Fruit fly (Drosophila melanogaster) whole organism, embryonic: ENCODE results near the gene CG13062.

ENCODE experiments used
- ATbp ChIP-seq: fragments of 200-800 bp; sonication (Bioruptor generic); optimal IDR thresholded peaks from 2 replicates; lab custom pipeline; 2017; ENCODE audit warnings: missing biosample characterization, mild to moderate bottlenecking, missing genetic modification characterization, missing genetic modification reagents
- Ada2b ChIP-seq: fragments of 200-800 bp; sonication (Bioruptor generic); IDR thresholded peaks from 2 replicates; pipeline ENCODE4 v1.3.6; 2022; ENCODE audit warnings: missing biosample characterization, missing genetic modification characterization
- Atf-2 ChIP-seq: fragments of 200-800 bp; sonication (Bioruptor generic); optimal IDR thresholded peaks from 2 replicates; lab custom pipeline; 2016; ENCODE audit warnings: missing biosample characterization, missing genetic modification characterization
- Bgb ChIP-seq: fragments of 200-800 bp; sonication (Bioruptor generic); IDR thresholded peaks from 2 replicates; pipeline ENCODE4 v1.3.6; 2022; ENCODE audit warnings: missing biosample characterization, missing genetic modification characterization; ENCODE audit not compliant: partially characterized antibody
- CG10274 ChIP-seq: fragments of 200-800 bp; sonication (Bioruptor generic); optimal IDR thresholded peaks from 3 replicates; lab custom pipeline; 2017; ENCODE audit warnings: missing biosample characterization, mild to moderate bottlenecking, missing genetic modification characterization
- CG14014 ChIP-seq: fragments of 200-800 bp; sonication (Bioruptor generic); IDR thresholded peaks from 2 replicates; pipeline ENCODE4 v1.3.6; 2022; ENCODE audit warnings: missing biosample characterization, missing genetic modification characterization
- CG1647 ChIP-seq: fragments of 200-800 bp; sonication (Bioruptor generic); optimal IDR thresholded peaks from 3 replicates; lab custom pipeline; 2016; ENCODE audit warnings: missing biosample characterization, missing genetic modification characterization
- CG17186 ChIP-seq: fragments of 200-800 bp; sonication (Bioruptor generic); optimal IDR thresholded peaks from 3 replicates; lab custom pipeline; 2017; ENCODE audit warnings: missing biosample characterization, missing genetic modification reagents, missing genetic modification characterization
- CG3163 ChIP-seq: fragments of 200-800 bp; sonication (Bioruptor generic); optimal IDR thresholded peaks from 3 replicates; lab custom pipeline; 2016; ENCODE audit warnings: missing biosample characterization, missing genetic modification characterization
- CG34422 ChIP-seq: fragments of 200-800 bp; sonication (Bioruptor generic); IDR thresholded peaks from 3 replicates; pipeline ENCODE4 v1.3.6; 2022; ENCODE audit warnings: missing biosample characterization, missing genetic modification characterization
- CG4424 ChIP-seq: fragments of 200-800 bp; sonication (Bioruptor generic); optimal IDR thresholded peaks from 3 replicates; lab custom pipeline; 2016; ENCODE audit warnings: missing biosample characterization, missing genetic modification characterization
- CG4730 ChIP-seq: fragments of 200-800 bp; sonication (Bioruptor generic); IDR thresholded peaks from 2 replicates; pipeline ENCODE4 v1.3.6; 2022; ENCODE audit warnings: missing biosample characterization, missing genetic modification characterization
- CG5953 ChIP-seq: fragments of 200-800 bp; sonication (Bioruptor generic); IDR thresholded peaks from 2 replicates; pipeline ENCODE4 v1.3.6; 2022; ENCODE audit warnings: missing biosample characterization, missing genetic modification characterization
- CG6689 ChIP-seq: fragments of 200-800 bp; sonication (Bioruptor generic); IDR thresholded peaks from 2 replicates; pipeline ENCODE4 v1.3.6; 2022; ENCODE audit warnings: missing biosample characterization, missing genetic modification characterization
- CG7271 ChIP-seq: fragments of 200-800 bp; sonication (Bioruptor generic); optimal IDR thresholded peaks from 2 replicates; lab custom pipeline; 2018; ENCODE audit warnings: missing biosample characterization, mild to moderate bottlenecking, missing genetic modification characterization, moderate library complexity
- CG7928 ChIP-seq: fragments of 200-800 bp; sonication (Bioruptor generic); optimal IDR thresholded peaks from 2 replicates; lab custom pipeline; 2017; ENCODE audit warnings: missing biosample characterization, mild to moderate bottlenecking, missing genetic modification characterization
- CkIIα-i1 ChIP-seq: fragments of 200-800 bp; sonication (Bioruptor generic); IDR thresholded peaks from 2 replicates; pipeline ENCODE4 v1.3.6; 2022; ENCODE audit warnings: missing biosample characterization, missing genetic modification characterization
- Drgx ChIP-seq: fragments of 200-800 bp; sonication (Bioruptor generic); IDR thresholded peaks from 2 replicates; pipeline ENCODE4 v1.3.6; 2022; ENCODE audit warnings: missing biosample characterization, missing genetic modification characterization
- Hsf ChIP-seq: fragments of 200-800 bp; sonication (Bioruptor generic); optimal IDR thresholded peaks from 3 replicates; lab custom pipeline; 2016; ENCODE audit warnings: missing biosample characterization, missing genetic modification characterization
- Med ChIP-seq: fragments of 200-800 bp; sonication (Bioruptor generic); peaks from one replicate; lab custom pipeline; 2016; ENCODE audit warnings: missing biosample characterization, missing genetic modification characterization, mild to moderate bottlenecking, inconsistent platforms, moderate library complexity
- Myb ChIP-seq: fragments of 200-800 bp; sonication (Bioruptor generic); optimal IDR thresholded peaks from 2 replicates; lab custom pipeline; 2016; ENCODE audit warnings: missing biosample characterization, missing genetic modification characterization
- Six4 ChIP-seq: fragments of 200-800 bp; sonication (Bioruptor generic); optimal IDR thresholded peaks from 2 replicates; lab custom pipeline; 2016; ENCODE audit warnings: missing biosample characterization, missing genetic modification characterization
- Sox102F ChIP-seq: fragments of 200-800 bp; sonication (Bioruptor generic); optimal IDR thresholded peaks from 2 replicates; lab custom pipeline; 2018; ENCODE audit warnings: missing biosample characterization, mild to moderate bottlenecking, missing genetic modification characterization, moderate library complexity
- TFAM ChIP-seq: fragments of 200-800 bp; sonication (Bioruptor generic); optimal IDR thresholded peaks from 2 replicates; lab custom pipeline; 2017; ENCODE audit warnings: missing biosample characterization, missing genetic modification characterization, inconsistent platforms
- ab ChIP-seq: fragments of 200-800 bp; sonication (Bioruptor generic); optimal IDR thresholded peaks from 2 replicates; lab custom pipeline; 2016; ENCODE audit warnings: missing biosample characterization, missing genetic modification characterization
- ara ChIP-seq: fragments of 200-800 bp; sonication (Bioruptor generic); IDR thresholded peaks from 2 replicates; pipeline ENCODE4 v1.3.6; 2022; ENCODE audit warnings: missing biosample characterization, missing genetic modification characterization
- ase ChIP-seq: fragments of 200-800 bp; sonication (Bioruptor generic); IDR thresholded peaks from 3 replicates; pipeline ENCODE4 v1.3.6; 2022; ENCODE audit warnings: missing biosample characterization, missing genetic modification characterization
- ash1 ChIP-seq: fragments of 200-800 bp; sonication (Bioruptor generic); optimal IDR thresholded peaks from 2 replicates; lab custom pipeline; 2018; ENCODE audit warnings: missing biosample characterization, mild to moderate bottlenecking, missing genetic modification characterization
- bowl ChIP-seq: fragments of 200-800 bp; sonication (Bioruptor generic); IDR thresholded peaks from 2 replicates; pipeline ENCODE4 v1.3.6; 2022; ENCODE audit warnings: missing biosample characterization, missing genetic modification characterization
- chinmo ChIP-seq: fragments of 200-800 bp; sonication (Bioruptor generic); IDR thresholded peaks from 4 replicates; pipeline ENCODE4 v1.3.6; 2022; ENCODE audit warnings: missing biosample characterization, missing genetic modification characterization; ENCODE audit not compliant: partially characterized antibody
- ci ChIP-seq: fragments of 200-800 bp; sonication (Bioruptor generic); IDR thresholded peaks from 3 replicates; pipeline ENCODE4 v1.3.6; 2022; ENCODE audit warnings: missing biosample characterization, missing genetic modification characterization
- esg ChIP-seq: fragments of 200-800 bp; sonication (Bioruptor generic); conservative IDR thresholded peaks from 2 replicates; pipeline ENCODE4 v1.3.6; 2022; ENCODE audit warnings: missing biosample characterization, missing genetic modification characterization
- fd96Cb ChIP-seq: fragments of 200-800 bp; sonication (Bioruptor generic); optimal IDR thresholded peaks from 2 replicates; lab custom pipeline; 2018; ENCODE audit warnings: missing biosample characterization, mild to moderate bottlenecking, missing genetic modification characterization, moderate library complexity
- gsb ChIP-seq: fragments of 200-800 bp; sonication (Bioruptor generic); IDR thresholded peaks from 2 replicates; pipeline ENCODE4 v1.3.6; 2022; ENCODE audit warnings: missing biosample characterization, missing genetic modification characterization
- hb ChIP-seq: fragments of 200-800 bp; sonication (Bioruptor generic); IDR thresholded peaks from 3 replicates; pipeline ENCODE4 v1.3.6; 2022; ENCODE audit warnings: missing biosample characterization, missing genetic modification characterization; ENCODE audit not compliant: partially characterized antibody
- hbn ChIP-seq: fragments of 200-800 bp; sonication (Bioruptor generic); IDR thresholded peaks from 2 replicates; pipeline ENCODE4 v1.3.6; 2022; ENCODE audit warnings: missing biosample characterization, missing genetic modification characterization; ENCODE audit not compliant: partially characterized antibody
- lola ChIP-seq, 3 experiments: fragments of >200 bp in 2 of 3; fragments of 200-800 bp in 1 of 3; sonication (Bioruptor generic) in 1 of 3; optimal IDR thresholded peaks; 2 replicates each; lab custom pipeline; 2017 to 2019; ENCODE audit warnings: missing biosample characterization in 3 of 3, missing genetic modification characterization in 3 of 3, mild to moderate bottlenecking in 1 of 3, moderate library complexity in 1 of 3
- lov ChIP-seq, 2 experiments: fragments of 200-800 bp in 1 of 2; fragments of >200 bp in 1 of 2; sonication (Bioruptor generic) in 1 of 2; IDR thresholded peaks in 1 of 2; optimal IDR thresholded peaks in 1 of 2; 2 replicates in 1 of 2; 3 replicates in 1 of 2; pipeline versions ENCODE4 v1.3.6 to Lab custom; 2017 to 2022; ENCODE audit warnings: missing biosample characterization in 1 of 2, missing genetic modification characterization in 1 of 2
- phol ChIP-seq: fragments of 200-800 bp; sonication (Bioruptor generic); optimal IDR thresholded peaks from 3 replicates; lab custom pipeline; 2018; ENCODE audit warnings: missing biosample characterization, mild to moderate bottlenecking, missing genetic modification characterization, moderate library complexity
- seq ChIP-seq: fragments of 200-800 bp; sonication (Bioruptor generic); IDR thresholded peaks from 2 replicates; pipeline ENCODE4 v1.3.6; 2022; ENCODE audit warnings: missing biosample characterization, missing genetic modification characterization
- sim ChIP-seq: fragments of 200-800 bp; sonication (Bioruptor generic); IDR thresholded peaks from 2 replicates; pipeline ENCODE4 v1.3.6; 2022; ENCODE audit warnings: missing biosample characterization, missing genetic modification characterization
- stwl ChIP-seq: fragments of 200-800 bp; sonication (Bioruptor generic); optimal IDR thresholded peaks from 3 replicates; lab custom pipeline; 2018; ENCODE audit warnings: missing biosample characterization, mild to moderate bottlenecking, missing genetic modification characterization, moderate library complexity
- sug ChIP-seq: fragments of 200-800 bp; optimal IDR thresholded peaks from 2 replicates; lab custom pipeline; 2019; ENCODE audit warnings: missing biosample characterization, mild to moderate bottlenecking, missing genetic modification characterization, moderate library complexity
- toy ChIP-seq: fragments of 200-800 bp; sonication (Bioruptor generic); IDR thresholded peaks from 2 replicates; pipeline ENCODE4 v1.3.6; 2022; ENCODE audit warnings: missing biosample characterization, missing genetic modification characterization
- usp ChIP-seq: fragments of >200 bp; optimal IDR thresholded peaks from 2 replicates; lab custom pipeline; 2017; ENCODE audit warnings: missing biosample characterization, missing genetic modification characterization
- vfl ChIP-seq: fragments of 200-800 bp; sonication (Bioruptor generic); optimal IDR thresholded peaks from 2 replicates; lab custom pipeline; 2016; ENCODE audit warnings: missing biosample characterization, missing genetic modification characterization
- zen2 ChIP-seq: fragments of 200-800 bp; sonication (Bioruptor generic); IDR thresholded peaks from 3 replicates; pipeline ENCODE4 v1.3.6; 2022; ENCODE audit warnings: missing biosample characterization, missing genetic modification characterization; ENCODE audit not compliant: partially characterized antibody

Gene CG13062

dm6 chr3L:16339463-16339862 is 25.4 kb downstream of the CG13062 start (continued):
- no peak for TF ChIP-seq hbn
- no peak for TF ChIP-seq CG3163 (GFP tag; lab: Kevin White, UChicago)
- TF ChIP-seq CG14014 (GFP tag; lab: Robert Waterston, UW) = no peak
- no peak for TF ChIP-seq CG7271 (tag; lab: Kevin White, UChicago)
- no peak for TF ChIP-seq stwl
- TF ChIP-seq Sox102F = peak; percentile 59
- no peak for TF ChIP-seq seq (GFP tag; lab: Robert Waterston, UW)
- no peak for TF ChIP-seq ash1
- TF ChIP-seq CkIIα-i1 (GFP tag; lab: Robert Waterston, UW) = no peak
- TF ChIP-seq CG1647 (GFP tag; lab: Kevin White, UChicago) = no peak
- TF ChIP-seq CG17186 (GFP tag; lab: Kevin White, UChicago) = no peak
- 0 out of 3 replicates have a peak, but pooled peaks have one; percentile 9 for TF ChIP-seq ci
- TF ChIP-seq bowl = no peak
- TF ChIP-seq toy (GFP tag; lab: Robert Waterston, UW) = no peak
- no peak for TF ChIP-seq Myb
- no peak for TF ChIP-seq gsb (GFP tag; lab: Robert Waterston, UW)
- no peak for TF ChIP-seq vfl (GFP tag; lab: Kevin White, UChicago)
- no peak for TF ChIP-seq Bgb (GFP tag; lab: Robert Waterston, UW)
- no peak for TF ChIP-seq Drgx
- no peak for TF ChIP-seq CG5953
- no peak for TF ChIP-seq CG34422 (GFP tag; lab: Robert Waterston, UW)
- TF ChIP-seq fd96Cb (tag; lab: Kevin White, UChicago) = peak; percentile 0
- TF ChIP-seq CG4424 (GFP tag; lab: Kevin White, UChicago) = no peak
- TF ChIP-seq CG10274 (GFP tag; lab: Kevin White, UChicago) = no peak
- no peak for TF ChIP-seq ATbp (GFP tag; lab: Kevin White, UChicago)
- TF ChIP-seq CG7928 = no peak
- TF ChIP-seq CG4730 (GFP tag; lab: Robert Waterston, UW) = no peak
- TF ChIP-seq Med (GFP tag; lab: Kevin White, UChicago) = no peak
- no peak for TF ChIP-seq zen2 (GFP tag; lab: Robert Waterston, UW)
- no peak for TF ChIP-seq hb (GFP tag; lab: Robert Waterston, UW)
- no peak for TF ChIP-seq ase (GFP tag; lab: Robert Waterston, UW)
- no peak for TF ChIP-seq ara (GFP tag; lab: Robert Waterston, UW)
- no peak for TF ChIP-seq Ada2b
- TF ChIP-seq CG6689 (GFP tag; lab: Robert Waterston, UW) = 0 out of 2 replicates have a peak, but pooled peaks have one; percentile 17
- peak; percentile 18 for TF ChIP-seq phol (tag; lab: Kevin White, UChicago)
- TF ChIP-seq ab (GFP tag; lab: Kevin White, UChicago) = no peak
- no peak for TF ChIP-seq Six4
- no peak for TF ChIP-seq lola (GFP tag; optimal IDR thresholded peaks at IDR 0.05; lab: Kevin White, UChicago)
- no peak for TF ChIP-seq sug (tag; lab: Kevin White, UChicago)
- no peak for TF ChIP-seq Atf-2 (GFP tag; lab: Kevin White, UChicago)
- TF ChIP-seq esg (GFP tag; lab: Robert Waterston, UW) = no peak
- no peak for TF ChIP-seq sim
- TF ChIP-seq usp (GFP tag; lab: Kevin White, UChicago) = no peak
- TF ChIP-seq lov (optimal IDR thresholded peaks at IDR 0.05; lab: Kevin White, UChicago) = no peak
- no peak for TF ChIP-seq lov (GFP tag; IDR thresholded peaks at IDR 0.05; lab: Robert Waterston, UW)
- no peak for TF ChIP-seq Hsf (GFP tag; lab: Kevin White, UChicago)
- TF ChIP-seq TFAM (GFP tag; lab: Kevin White, UChicago) = no peak
- no peak for TF ChIP-seq chinmo (GFP tag; lab: Robert Waterston, UW)
- TF ChIP-seq, all 482 proteins: peak for 17
